Fruit fly (Drosophila melanogaster) whole organism, adult: Measurements from ENCODE around the gene CG32812.

Experiments
- Crg-1 ChIP-seq: fragments of 200-800 bp; sonication (Bioruptor generic); optimal IDR thresholded peaks from 2 replicates; lab custom pipeline; 2016; ENCODE audit warnings: missing biosample characterization, missing genetic modification characterization
- tj ChIP-seq: fragments of 200-800 bp; sonication (Bioruptor generic); optimal IDR thresholded peaks from 3 replicates; lab custom pipeline; 2017; ENCODE audit warnings: missing biosample characterization, mild to moderate bottlenecking, missing genetic modification characterization, moderate library complexity

- TF ChIP-seq tj (GFP tag; lab: Kevin White, UChicago) = no peak
- no peak for TF ChIP-seq Crg-1
These were observed 12.8 kb downstream of the CG32812 start for dm6 chrX:1299928-1300327.
